Worm (Caenorhabditis elegans) whole organism, L2 larva: Measurements from ENCODE around the gene T11F8.1.

Experiments
- C34F6.9 ChIP-seq: fragments of 150-350 bp; optimal IDR thresholded peaks from 2 replicates; lab custom pipeline; 2014; ENCODE audit warnings: missing biosample characterization, missing genetic modification characterization
- F13H6.1 ChIP-seq: sonication (generic microtip); optimal IDR thresholded peaks from 2 replicates; lab custom pipeline; 2016; ENCODE audit warnings: missing genetic modification characterization, missing compliant biosample characterization
- ZK546.5 ChIP-seq: sonication (generic microtip); optimal IDR thresholded peaks from 2 replicates; lab custom pipeline; 2017; ENCODE audit warnings: missing biosample characterization, missing genetic modification characterization
- alr-1 ChIP-seq: fragments of 150-350 bp; optimal IDR thresholded peaks from 2 replicates; lab custom pipeline; 2014; ENCODE audit warnings: missing biosample characterization, missing genetic modification characterization
- aly-2 ChIP-seq: fragments of 150-350 bp; optimal IDR thresholded peaks from 2 replicates; lab custom pipeline; 2014; ENCODE audit warnings: missing biosample characterization, missing genetic modification characterization
- crh-2 ChIP-seq: sonication (generic microtip); optimal IDR thresholded peaks from 2 replicates; lab custom pipeline; 2017; ENCODE audit warnings: missing biosample characterization, missing genetic modification characterization
- egl-27 ChIP-seq: sonication (generic microtip); optimal IDR thresholded peaks from 3 replicates; lab custom pipeline; 2017; ENCODE audit warnings: missing biosample characterization, missing genetic modification reagents, missing genetic modification characterization
- elt-3 ChIP-seq: sonication (generic microtip); optimal IDR thresholded peaks from 2 replicates; lab custom pipeline; 2017; ENCODE audit warnings: missing biosample characterization, missing genetic modification characterization
- fos-1 ChIP-seq: fragments of 150-350 bp; optimal IDR thresholded peaks from 2 replicates; lab custom pipeline; 2014; ENCODE audit warnings: missing biosample characterization, missing genetic modification characterization
- lin-13 ChIP-seq: fragments of 150-350 bp; optimal IDR thresholded peaks from 2 replicates; lab custom pipeline; 2014; ENCODE audit warnings: missing biosample characterization, missing genetic modification reagents, missing genetic modification characterization
- lin-39 ChIP-seq: fragments of 150-350 bp; optimal IDR thresholded peaks from 2 replicates; lab custom pipeline; 2014; ENCODE audit warnings: missing biosample characterization, missing genetic modification reagents, missing genetic modification characterization
- nhr-129 ChIP-seq: fragments of 150-350 bp; optimal IDR thresholded peaks from 2 replicates; lab custom pipeline; 2014; ENCODE audit warnings: missing biosample characterization, missing genetic modification characterization
- nhr-6 ChIP-seq: fragments of 150-350 bp; optimal IDR thresholded peaks from 2 replicates; lab custom pipeline; 2014; ENCODE audit warnings: missing biosample characterization, missing genetic modification characterization
- sem-4 ChIP-seq: fragments of 150-350 bp; optimal IDR thresholded peaks from 2 replicates; lab custom pipeline; 2014; ENCODE audit warnings: missing biosample characterization, missing genetic modification reagents, missing genetic modification characterization
- skn-1 ChIP-seq: sonication (generic microtip); optimal IDR thresholded peaks from 2 replicates; lab custom pipeline; 2017; ENCODE audit warnings: missing biosample characterization, missing genetic modification characterization
- sma-9 ChIP-seq, 2 experiments: fragments of 150-350 bp in 1 of 2; sonication (generic microtip) in 1 of 2; optimal IDR thresholded peaks; 2 replicates each; lab custom pipeline; 2014 to 2016; ENCODE audit warnings: missing genetic modification characterization in 2 of 2, mild to moderate bottlenecking in 1 of 2, missing biosample characterization in 1 of 2, missing compliant biosample characterization in 1 of 2, missing genetic modification reagents in 1 of 2, moderate library complexity in 1 of 2
- unc-55 ChIP-seq: fragments of 150-350 bp; sonication (generic microtip); optimal IDR thresholded peaks from 3 replicates; lab custom pipeline; 2014; ENCODE audit warnings: missing biosample characterization, missing genetic modification reagents, missing genetic modification characterization
- ztf-11 ChIP-seq: sonication (generic microtip); optimal IDR thresholded peaks from 2 replicates; lab custom pipeline; 2017; ENCODE audit warnings: missing biosample characterization, missing genetic modification characterization

The T11F8.1 gene

DNA sequence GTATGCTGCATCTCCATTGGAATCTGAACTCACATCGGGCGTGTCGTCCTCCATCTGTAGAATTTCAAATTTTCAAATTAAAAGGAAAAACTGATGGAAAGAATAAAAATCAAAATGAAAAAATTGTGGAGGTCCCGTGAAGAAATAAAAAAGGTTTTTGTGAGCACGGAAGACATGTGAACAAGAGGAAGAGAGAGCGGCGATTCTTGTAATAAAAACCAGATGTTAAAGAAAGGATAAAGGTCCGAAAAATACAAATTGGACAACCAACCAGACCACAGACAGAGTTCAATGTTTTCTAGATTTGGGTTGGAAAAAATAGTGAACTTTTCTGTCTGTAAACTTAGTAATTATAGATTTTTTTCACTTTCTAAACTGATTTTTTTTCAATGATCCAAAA is 48.9 kb downstream of the T11F8.1 start, which contains the start of gene unc-5:
TSS of gene unc-5 (minus strand) at position 54 of the 400 bp plus-strand sequence.
- no peak for TF ChIP-seq sem-4 (tag; lab: Kevin White, UChicago)
- TF ChIP-seq F13H6.1 (tag; lab: Kevin White, UChicago) = no peak
- no peak for TF ChIP-seq egl-27 (tag; lab: Kevin White, UChicago)
- TF ChIP-seq nhr-6 (tag; lab: Kevin White, UChicago) = no peak
- TF ChIP-seq sma-9 (GFP tag; optimal IDR thresholded peaks at IDR 0.05; lab: Kevin White, UChicago) = no peak
- no peak for TF ChIP-seq sma-9 (tag; optimal IDR thresholded peaks at IDR 0.05; lab: Kevin White, UChicago)
- no peak for TF ChIP-seq aly-2 (tag; lab: Kevin White, UChicago)
- no peak for TF ChIP-seq lin-13 (GFP tag; lab: Kevin White, UChicago)
- no peak for TF ChIP-seq alr-1 (tag; lab: Kevin White, UChicago)
- no peak for TF ChIP-seq lin-39 (tag; lab: Kevin White, UChicago)
- no peak for TF ChIP-seq fos-1 (tag; lab: Kevin White, UChicago)
- TF ChIP-seq C34F6.9 (tag; lab: Kevin White, UChicago) = no peak
- no peak for TF ChIP-seq elt-3 (tag; lab: Kevin White, UChicago)
- no peak for TF ChIP-seq nhr-129 (tag; lab: Kevin White, UChicago)
- TF ChIP-seq ZK546.5 (tag; lab: Kevin White, UChicago) = no peak
- no peak for TF ChIP-seq crh-2 (tag; lab: Kevin White, UChicago)
- TF ChIP-seq unc-55 (GFP tag; lab: Kevin White, UChicago) = no peak
- no peak for TF ChIP-seq ztf-11 (tag; lab: Kevin White, UChicago)
- TF ChIP-seq skn-1 (tag; lab: Kevin White, UChicago) = no peak
- TF ChIP-seq, all 48 proteins: peak for 0
